Worm (Caenorhabditis elegans): Measurements from ENCODE around the gene F09F7.5.

F09F7.5 gene

DNA sequence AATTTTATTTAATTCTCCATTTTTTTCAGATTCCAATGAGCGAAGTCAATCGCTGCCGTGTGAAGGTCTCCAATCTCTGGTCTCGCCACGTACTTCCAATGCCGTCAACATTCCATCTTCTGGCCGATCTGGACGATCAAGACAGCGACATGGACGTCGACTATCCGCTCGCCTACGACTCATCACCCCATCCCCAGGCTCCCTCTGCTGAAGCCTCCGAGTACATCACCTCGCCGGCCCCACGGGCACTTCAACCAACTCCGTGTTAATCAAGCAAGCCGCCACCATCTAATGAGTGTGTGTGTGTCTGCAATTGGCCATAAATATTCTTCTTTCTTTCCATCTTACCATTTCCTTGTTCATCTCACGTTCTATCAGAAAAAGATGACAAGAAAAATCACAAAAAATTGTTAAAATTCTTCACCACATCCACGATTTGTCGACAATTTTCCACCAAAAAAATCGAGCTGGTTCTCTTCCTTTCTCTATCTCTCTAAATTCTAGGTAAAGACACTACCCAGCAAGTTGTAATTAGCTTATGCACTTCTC lies 41.2 kb upstream of the F09F7.5 start:
- TF ChIP-seq tbx-7 (tag; optimal IDR thresholded peaks at IDR 0.05) = no peak
- TF ChIP-seq ceh-45 (GFP tag; IDR thresholded peaks at IDR 0.05) = no peak
- TF ChIP-seq elt-4 (tag; optimal IDR thresholded peaks at IDR 0.05) = no peak
- TF ChIP-seq ceh-48 (tag; optimal IDR thresholded peaks at IDR 0.05) = no peak
- no peak for TF ChIP-seq rnt-1 (tag; optimal IDR thresholded peaks at IDR 0.05)
- no peak for TF ChIP-seq ceh-22 (tag; optimal IDR thresholded peaks at IDR 0.05)
- TF ChIP-seq Y22D7AL.16 (tag; optimal IDR thresholded peaks at IDR 0.05) = no peak
- TF ChIP-seq ceh-30 (tag; optimal IDR thresholded peaks at IDR 0.05) = no peak
- no peak for TF ChIP-seq pros-1 (tag; optimal IDR thresholded peaks at IDR 0.05)

DNA sequence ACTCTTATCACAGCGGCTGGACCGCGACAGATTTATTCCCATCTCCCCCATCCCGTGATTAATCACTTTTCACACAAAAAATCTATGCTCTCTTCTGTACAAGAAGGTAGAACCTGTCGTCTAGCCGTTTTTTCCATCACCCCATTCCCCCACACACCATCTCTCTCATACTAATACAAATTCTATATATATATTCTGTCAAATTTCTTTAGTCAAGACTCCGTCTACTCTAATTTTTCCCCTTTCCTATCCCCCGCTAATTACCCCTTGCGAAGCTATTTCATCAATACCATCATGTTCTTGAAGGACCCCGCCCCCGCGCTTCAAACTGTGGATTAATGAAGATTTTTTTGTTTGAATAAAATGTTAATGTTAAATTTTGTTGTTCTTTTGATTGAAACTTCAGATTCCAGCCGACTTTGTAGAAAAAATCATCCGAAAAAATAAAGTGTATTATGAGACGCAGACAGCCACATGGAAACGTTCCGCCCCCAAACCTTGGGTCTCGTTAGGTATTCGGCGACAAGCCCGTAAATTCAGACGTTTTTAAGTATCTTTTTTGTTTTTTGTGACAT lies 40.7 kb upstream of the F09F7.5 start:
- TF ChIP-seq ceh-24 (tag; optimal IDR thresholded peaks at IDR 0.05) (no peak), elt-4 (tag; optimal IDR thresholded peaks at IDR 0.05) (no peak), ama-1 (optimal IDR thresholded peaks at IDR 0.05) (peak; percentile 53), ceh-30 (tag; optimal IDR thresholded peaks at IDR 0.05) (no peak), unc-42 (tag; optimal IDR thresholded peaks at IDR 0.05) (no peak)

DNA sequence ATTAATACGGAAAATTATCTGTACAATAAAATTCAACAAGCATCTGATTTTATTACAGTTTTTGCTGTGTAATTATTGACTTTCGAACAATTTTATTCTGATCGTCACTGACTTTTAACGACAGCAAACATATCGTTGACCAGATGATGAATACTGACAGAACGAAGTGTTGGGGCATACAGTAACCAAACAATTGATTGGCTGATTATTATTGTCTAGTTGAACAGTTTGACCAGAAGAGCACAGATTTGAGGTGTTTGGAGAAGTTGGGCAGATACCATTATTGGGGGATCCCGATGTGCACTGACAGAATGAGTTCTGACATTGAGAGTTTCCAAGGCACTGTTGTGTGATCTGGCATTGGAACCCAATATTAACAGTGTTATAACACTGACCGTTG lies 39.9 kb upstream of the F09F7.5 start:
- TF ChIP-seq fax-1 (tag; optimal IDR thresholded peaks at IDR 0.05) (no peak), npax-4 (tag; optimal IDR thresholded peaks at IDR 0.05) (no peak), K02D7.2 (tag; optimal IDR thresholded peaks at IDR 0.05) (no peak), ets-4 (tag; optimal IDR thresholded peaks at IDR 0.05) (no peak), unc-42 (tag; optimal IDR thresholded peaks at IDR 0.05) (no peak), syd-9 (tag; optimal IDR thresholded peaks at IDR 0.05) (no peak), nhr-232 (tag; optimal IDR thresholded peaks at IDR 0.05) (no peak), elt-4 (tag; optimal IDR thresholded peaks at IDR 0.05) (no peak), pqm-1 (tag; optimal IDR thresholded peaks at IDR 0.05) (no peak), hlh-30 (tag; optimal IDR thresholded peaks at IDR 0.05; ENCODE audit: insufficient read depth) (no peak), elt-2 (tag; optimal IDR thresholded peaks at IDR 0.05) (no peak), lin-11 (tag; optimal IDR thresholded peaks at IDR 0.05) (no peak), che-1 (tag; optimal IDR thresholded peaks at IDR 0.05) (no peak), ceh-34 (tag; optimal IDR thresholded peaks at IDR 0.05) (no peak), Y22D7AL.16 (tag; optimal IDR thresholded peaks at IDR 0.05) (no peak), fkh-6 (tag; optimal IDR thresholded peaks at IDR 0.05) (no peak), ceh-22 (tag; optimal IDR thresholded peaks at IDR 0.05) (no peak), ref-2 (tag; optimal IDR thresholded peaks at IDR 0.05) (no peak)

DNA sequence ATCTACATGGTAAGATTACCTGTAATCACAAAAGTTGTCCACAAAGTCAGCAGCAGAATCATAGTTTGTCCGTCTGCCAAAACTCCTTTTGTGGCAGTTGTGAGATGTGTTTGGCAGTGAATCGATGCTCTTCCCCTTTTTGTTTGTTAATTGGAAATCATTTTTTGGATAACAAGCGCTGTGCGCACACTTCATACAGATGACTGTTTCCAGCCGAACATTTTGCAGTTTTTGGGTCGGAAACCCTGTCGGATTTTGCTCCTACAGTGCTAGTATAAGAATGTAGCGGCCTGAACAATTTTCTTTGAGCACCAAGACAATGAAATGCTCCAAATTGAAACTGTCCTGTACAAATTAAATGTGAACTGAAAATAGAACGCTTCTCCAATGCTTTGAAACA lies 38.1 kb upstream of the F09F7.5 start, which contains the start of gene D1044.7:
TSS of gene D1044.7 (minus strand) at position 101 of the 400 bp plus-strand sequence.
- TF ChIP-seq sox-2 (GFP tag; IDR thresholded peaks at IDR 0.05) = no peak
- no peak for TF ChIP-seq ceh-9 (tag; optimal IDR thresholded peaks at IDR 0.05)
- no peak for TF ChIP-seq ceh-22 (tag; optimal IDR thresholded peaks at IDR 0.05)
- TF ChIP-seq unc-55 (GFP tag; optimal IDR thresholded peaks at IDR 0.05) = no peak
- TF ChIP-seq C38D4.7 (GFP tag; optimal IDR thresholded peaks at IDR 0.05) = no peak
- TF ChIP-seq eyg-1 (tag; optimal IDR thresholded peaks at IDR 0.05) = no peak
- TF ChIP-seq ets-4 (tag; optimal IDR thresholded peaks at IDR 0.05) = no peak
- no peak for TF ChIP-seq elt-2 (tag; optimal IDR thresholded peaks at IDR 0.05)
- TF ChIP-seq pax-1 (tag; optimal IDR thresholded peaks at IDR 0.05) = no peak
- TF ChIP-seq zip-5 (tag; optimal IDR thresholded peaks at IDR 0.05) = no peak
- no peak for TF ChIP-seq ttx-3 (tag; optimal IDR thresholded peaks at IDR 0.05)
- no peak for TF ChIP-seq ceh-45 (GFP tag; IDR thresholded peaks at IDR 0.05)
- TF ChIP-seq syd-9 (tag; optimal IDR thresholded peaks at IDR 0.05) = no peak
- TF ChIP-seq ceh-18 (tag; optimal IDR thresholded peaks at IDR 0.05) = no peak
- no peak for TF ChIP-seq rnt-1 (tag; optimal IDR thresholded peaks at IDR 0.05)
- TF ChIP-seq elt-4 (tag; optimal IDR thresholded peaks at IDR 0.05) = no peak

DNA sequence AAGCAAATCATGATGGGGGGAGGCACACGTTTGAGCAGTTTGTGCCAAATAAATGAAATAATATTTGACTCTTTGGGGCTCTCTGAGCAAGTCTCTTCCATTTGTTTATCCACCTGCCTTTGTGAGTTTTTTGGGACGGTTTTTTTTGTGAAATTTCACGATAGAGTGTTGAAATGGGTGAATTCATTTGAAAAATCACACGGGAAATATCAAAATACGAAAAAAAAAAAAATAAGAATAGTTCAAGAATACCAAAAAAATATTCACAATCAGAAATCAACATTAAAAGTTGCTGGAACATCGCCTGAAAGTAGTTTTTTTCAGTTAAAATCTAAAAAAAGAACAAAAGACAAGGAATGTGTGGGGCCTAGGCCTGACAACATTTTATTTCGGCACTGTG lies 34.3 kb upstream of the F09F7.5 start, which contains the start of gene pqn-25:
TSS of gene pqn-25 (minus strand) at position 101 of the 400 bp plus-strand sequence.
- TF ChIP-seq mec-3 (tag; optimal IDR thresholded peaks at IDR 0.05; ENCODE audit: borderline replicate concordance) (no peak), gmeb-2 (tag; optimal IDR thresholded peaks at IDR 0.05) (no peak), nhr-232 (tag; optimal IDR thresholded peaks at IDR 0.05) (no peak)

All from whole organism, late embryonic.